Fruit fly (Drosophila melanogaster) whole organism, embryonic: Measurements from ENCODE around the gene Idi.

ENCODE experiments used
- Ada2b ChIP-seq: fragments of 200-800 bp; sonication (Bioruptor generic); IDR thresholded peaks from 2 replicates; pipeline ENCODE4 v1.3.6; 2022; ENCODE audit warnings: missing biosample characterization, missing genetic modification characterization
- Awh ChIP-seq: fragments of 200-800 bp; sonication (Bioruptor generic); IDR thresholded peaks from 2 replicates; pipeline ENCODE4, ENCODE4 v1.3.6; 2022; ENCODE audit warnings: missing biosample characterization, missing genetic modification characterization
- B-H2 ChIP-seq: fragments of 200-800 bp; sonication (Bioruptor generic); optimal IDR thresholded peaks from 2 replicates; lab custom pipeline; 2018; ENCODE audit warnings: missing biosample characterization, mild to moderate bottlenecking, missing genetic modification characterization
- Bdp1 ChIP-seq: fragments of 200-800 bp; sonication (Bioruptor generic); optimal IDR thresholded peaks from 3 replicates; lab custom pipeline; 2016; ENCODE audit warnings: missing biosample characterization, missing genetic modification characterization
- CG10462 ChIP-seq: fragments of 200-800 bp; sonication (Bioruptor generic); optimal IDR thresholded peaks from 2 replicates; lab custom pipeline; 2016; ENCODE audit warnings: missing biosample characterization, missing genetic modification characterization
- CG10543 ChIP-seq: fragments of 200-800 bp; sonication (Bioruptor generic); optimal IDR thresholded peaks from 3 replicates; lab custom pipeline; 2017; ENCODE audit warnings: missing biosample characterization, mild to moderate bottlenecking, missing genetic modification characterization, moderate library complexity
- CG11696 ChIP-seq: fragments of 200-800 bp; sonication (Bioruptor generic); IDR thresholded peaks from 2 replicates; pipeline ENCODE4 v1.3.6; 2022; ENCODE audit warnings: missing biosample characterization, missing genetic modification characterization
- CG12104 ChIP-seq: fragments of 200-800 bp; sonication (Bioruptor generic); optimal IDR thresholded peaks from 3 replicates; lab custom pipeline; 2016; ENCODE audit warnings: missing biosample characterization, missing genetic modification characterization
- CG17328 ChIP-seq: fragments of 200-800 bp; sonication (Bioruptor generic); IDR thresholded peaks from 2 replicates; pipeline ENCODE4 v1.3.6; 2022; ENCODE audit warnings: missing biosample characterization, missing genetic modification characterization
- CG18011 ChIP-seq: fragments of 200-800 bp; sonication (Bioruptor generic); optimal IDR thresholded peaks from 2 replicates; lab custom pipeline; 2017; ENCODE audit warnings: missing biosample characterization, missing genetic modification characterization, mild to moderate bottlenecking, moderate library complexity, missing genotype
- CG31388 ChIP-seq: fragments of 200-800 bp; sonication (Bioruptor generic); optimal IDR thresholded peaks from 2 replicates; lab custom pipeline; 2016; ENCODE audit warnings: missing biosample characterization, missing genetic modification characterization
- CG33557 ChIP-seq: fragments of 200-800 bp; sonication (Bioruptor generic); optimal IDR thresholded peaks from 2 replicates; lab custom pipeline; 2019; ENCODE audit warnings: missing biosample characterization, mild to moderate bottlenecking, missing genetic modification characterization, moderate library complexity
- CG5245 ChIP-seq: fragments of 200-800 bp; sonication (Bioruptor generic); optimal IDR thresholded peaks from 3 replicates; lab custom pipeline; 2016; ENCODE audit warnings: missing biosample characterization, missing genetic modification characterization
- CG8765 ChIP-seq: fragments of 200-800 bp; sonication (Bioruptor generic); IDR thresholded peaks from 2 replicates; pipeline ENCODE4 v1.3.6; 2022; ENCODE audit warnings: missing biosample characterization, missing genetic modification characterization
- CG8924 ChIP-seq: fragments of 200-800 bp; optimal IDR thresholded peaks from 3 replicates; lab custom pipeline; 2019; ENCODE audit warnings: missing biosample characterization, mild to moderate bottlenecking, missing genetic modification characterization, moderate library complexity
- CkIIα-i1 ChIP-seq: fragments of 200-800 bp; sonication (Bioruptor generic); IDR thresholded peaks from 2 replicates; pipeline ENCODE4 v1.3.6; 2022; ENCODE audit warnings: missing biosample characterization, missing genetic modification characterization
- Dip3 ChIP-seq: fragments of 200-800 bp; sonication (Bioruptor generic); optimal IDR thresholded peaks from 3 replicates; lab custom pipeline; 2016; ENCODE audit warnings: missing biosample characterization, missing genetic modification characterization
- Dll ChIP-seq: fragments of 200-800 bp; sonication (Bioruptor generic); IDR thresholded peaks from 4 replicates; pipeline ENCODE4 v1.3.6; 2022; ENCODE audit warnings: missing biosample characterization, missing genetic modification characterization; ENCODE audit not compliant: partially characterized antibody
- Dref ChIP-seq: fragments of 200-800 bp; sonication (Bioruptor generic); IDR thresholded peaks from 2 replicates; pipeline ENCODE4 v1.3.6; 2022; ENCODE audit warnings: missing biosample characterization, missing genetic modification characterization
- ERR ChIP-seq: fragments of 200-800 bp; sonication (Bioruptor generic); optimal IDR thresholded peaks from 2 replicates; lab custom pipeline; 2016; ENCODE audit warnings: missing biosample characterization, missing genetic modification characterization
- Elba2 ChIP-seq: fragments of 200-800 bp; sonication (Bioruptor generic); optimal IDR thresholded peaks from 3 replicates; lab custom pipeline; 2016; ENCODE audit warnings: missing biosample characterization, missing genetic modification characterization
- Fer2 ChIP-seq: fragments of 200-800 bp; sonication (Bioruptor generic); optimal IDR thresholded peaks from 2 replicates; lab custom pipeline; 2018; ENCODE audit warnings: missing biosample characterization, mild to moderate bottlenecking, missing genetic modification characterization, moderate library complexity
- Fer3 ChIP-seq: fragments of 200-800 bp; sonication (Bioruptor generic); optimal IDR thresholded peaks from 2 replicates; lab custom pipeline; 2018; ENCODE audit warnings: missing biosample characterization, mild to moderate bottlenecking, missing genetic modification characterization, moderate library complexity
- HLH4C ChIP-seq: fragments of 200-800 bp; sonication (Bioruptor generic); IDR thresholded peaks from 3 replicates; pipeline ENCODE4 v1.3.6; 2022; ENCODE audit warnings: missing biosample characterization, missing genetic modification characterization; ENCODE audit not compliant: partially characterized antibody
- HLH54F ChIP-seq: fragments of 200-800 bp; sonication (Bioruptor generic); optimal IDR thresholded peaks from 3 replicates; lab custom pipeline; 2016; ENCODE audit warnings: missing biosample characterization, missing genetic modification characterization
- Rfx ChIP-seq: fragments of 200-800 bp; sonication (Bioruptor generic); IDR thresholded peaks from 2 replicates; pipeline ENCODE4 v1.3.6; 2022; ENCODE audit warnings: missing biosample characterization, missing genetic modification characterization
- Ssrp ChIP-seq: fragments of 200-800 bp; sonication (Bioruptor generic); optimal IDR thresholded peaks from 2 replicates; lab custom pipeline; 2018; ENCODE audit warnings: missing biosample characterization, mild to moderate bottlenecking, missing genetic modification characterization, moderate library complexity
- Taf1 ChIP-seq: fragments of 200-800 bp; sonication (Bioruptor generic); IDR thresholded peaks from 2 replicates; pipeline ENCODE4 v1.3.6; 2022; ENCODE audit warnings: missing biosample characterization, missing genetic modification characterization
- ase ChIP-seq: fragments of 200-800 bp; sonication (Bioruptor generic); IDR thresholded peaks from 3 replicates; pipeline ENCODE4 v1.3.6; 2022; ENCODE audit warnings: missing biosample characterization, missing genetic modification characterization
- bab2 ChIP-seq: fragments of 200-800 bp; sonication (Bioruptor generic); optimal IDR thresholded peaks from 2 replicates; lab custom pipeline; 2016; ENCODE audit warnings: missing biosample characterization, missing genetic modification characterization
- bbx ChIP-seq: fragments of 200-800 bp; sonication (Bioruptor generic); IDR thresholded peaks from 2 replicates; pipeline ENCODE4 v1.3.6; 2022; ENCODE audit warnings: missing biosample characterization, missing genetic modification characterization; ENCODE audit not compliant: partially characterized antibody
- chm ChIP-seq: fragments of 200-800 bp; sonication (Bioruptor generic); IDR thresholded peaks from 2 replicates; pipeline ENCODE4 v1.3.6; 2022; ENCODE audit warnings: missing biosample characterization, missing genetic modification characterization
- ci ChIP-seq: fragments of 200-800 bp; sonication (Bioruptor generic); IDR thresholded peaks from 3 replicates; pipeline ENCODE4 v1.3.6; 2022; ENCODE audit warnings: missing biosample characterization, missing genetic modification characterization
- da ChIP-seq: fragments of 200-800 bp; sonication (Bioruptor generic); optimal IDR thresholded peaks from 2 replicates; lab custom pipeline; 2016; ENCODE audit warnings: missing biosample characterization, missing genetic modification characterization
- disco-r ChIP-seq: fragments of 200-800 bp; sonication (Bioruptor generic); optimal IDR thresholded peaks from 2 replicates; lab custom pipeline; 2016; ENCODE audit warnings: missing biosample characterization, missing genetic modification characterization
- ewg ChIP-seq: fragments of 200-800 bp; sonication (Bioruptor generic); optimal IDR thresholded peaks from 3 replicates; lab custom pipeline; 2017; ENCODE audit warnings: mild to moderate bottlenecking, missing biosample characterization, missing genetic modification reagents, missing genetic modification characterization
- fd64A ChIP-seq: fragments of 200-800 bp; sonication (Bioruptor generic); optimal IDR thresholded peaks from 3 replicates; lab custom pipeline; 2018; ENCODE audit warnings: missing biosample characterization, mild to moderate bottlenecking, missing genetic modification characterization
- ftz-f1 ChIP-seq: fragments of 200-800 bp; sonication (Bioruptor generic); optimal IDR thresholded peaks from 2 replicates; lab custom pipeline; 2016; ENCODE audit warnings: missing biosample characterization, missing genetic modification characterization
- gsb ChIP-seq: fragments of 200-800 bp; sonication (Bioruptor generic); IDR thresholded peaks from 2 replicates; pipeline ENCODE4 v1.3.6; 2022; ENCODE audit warnings: missing biosample characterization, missing genetic modification characterization
- knrl ChIP-seq: fragments of 200-800 bp; sonication (Bioruptor generic); IDR thresholded peaks from 3 replicates; pipeline ENCODE4 v1.3.6; 2022; ENCODE audit warnings: missing biosample characterization, missing genetic modification characterization; ENCODE audit not compliant: partially characterized antibody
- lov ChIP-seq, 2 experiments: fragments of 200-800 bp in 1 of 2; fragments of >200 bp in 1 of 2; sonication (Bioruptor generic) in 1 of 2; IDR thresholded peaks in 1 of 2; optimal IDR thresholded peaks in 1 of 2; 2 replicates in 1 of 2; 3 replicates in 1 of 2; pipeline versions ENCODE4 v1.3.6 to Lab custom; 2017 to 2022; ENCODE audit warnings: missing biosample characterization in 1 of 2, missing genetic modification characterization in 1 of 2
- prd ChIP-seq, 3 experiments: fragments of >200 bp in 2 of 3; fragments of 200-800 bp in 1 of 3; sonication (Bioruptor generic) in 1 of 3; optimal IDR thresholded peaks in 2 of 3; IDR thresholded peaks in 1 of 3; 2 replicates in 2 of 3; 3 replicates in 1 of 3; pipeline versions ENCODE4 v1.3.6 to Lab custom; 2017 to 2022; ENCODE audit warnings: missing biosample characterization in 1 of 3, missing genetic modification characterization in 1 of 3
- pros ChIP-seq: fragments of 200-800 bp; sonication (Bioruptor generic); optimal IDR thresholded peaks from 3 replicates; lab custom pipeline; 2019; ENCODE audit warnings: missing biosample characterization, mild to moderate bottlenecking, missing genetic modification characterization, moderate library complexity
- scrt ChIP-seq: fragments of 200-800 bp; sonication (Bioruptor generic); optimal IDR thresholded peaks from 2 replicates; lab custom pipeline; 2018; ENCODE audit warnings: missing biosample characterization, mild to moderate bottlenecking, missing genetic modification characterization, moderate library complexity
- shn ChIP-seq: fragments of 200-800 bp; sonication (Bioruptor generic); optimal IDR thresholded peaks from 3 replicates; lab custom pipeline; 2016; ENCODE audit warnings: missing biosample characterization, missing genetic modification characterization
- sqz ChIP-seq: fragments of 200-800 bp; sonication (Bioruptor generic); optimal IDR thresholded peaks from 3 replicates; lab custom pipeline; 2018; ENCODE audit warnings: missing biosample characterization, mild to moderate bottlenecking, missing genetic modification characterization
- sr ChIP-seq: fragments of 200-800 bp; sonication (Bioruptor generic); IDR thresholded peaks from 3 replicates; pipeline ENCODE4 v1.3.6; 2022; ENCODE audit warnings: missing biosample characterization, missing genetic modification characterization
- unpg ChIP-seq: fragments of 200-800 bp; sonication (Bioruptor generic); optimal IDR thresholded peaks from 3 replicates; lab custom pipeline; 2018; ENCODE audit warnings: missing biosample characterization, mild to moderate bottlenecking, missing genetic modification characterization, moderate library complexity
- vfl ChIP-seq: fragments of 200-800 bp; sonication (Bioruptor generic); optimal IDR thresholded peaks from 2 replicates; lab custom pipeline; 2016; ENCODE audit warnings: missing biosample characterization, missing genetic modification characterization
- zen2 ChIP-seq: fragments of 200-800 bp; sonication (Bioruptor generic); IDR thresholded peaks from 3 replicates; pipeline ENCODE4 v1.3.6; 2022; ENCODE audit warnings: missing biosample characterization, missing genetic modification characterization; ENCODE audit not compliant: partially characterized antibody

The Idi gene

DNA sequence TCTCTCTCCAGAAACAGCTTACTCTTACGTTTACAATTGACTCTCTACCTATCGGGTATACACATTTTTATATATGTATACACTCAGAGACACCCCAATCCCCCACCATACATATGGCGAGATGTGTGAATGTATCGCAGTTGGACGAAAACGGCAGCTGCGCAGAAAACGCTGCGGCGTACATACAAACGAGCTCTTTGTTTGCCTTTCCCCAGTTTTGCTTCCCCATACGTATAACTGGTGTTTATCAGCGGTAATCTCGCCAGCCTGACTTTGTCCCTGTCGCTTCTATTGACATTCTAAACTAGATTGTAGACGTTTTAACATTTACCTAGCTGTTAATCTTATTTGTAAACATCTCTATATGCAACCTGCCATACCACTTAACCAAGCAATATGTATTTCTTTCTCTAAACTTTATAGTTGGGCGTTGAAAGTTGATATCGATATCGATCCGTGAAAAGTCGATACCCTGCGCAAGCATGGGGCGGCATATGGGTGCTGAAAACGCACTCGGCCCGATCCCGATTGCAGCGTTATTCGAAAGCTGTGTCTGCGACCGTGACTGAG is 27.5 kb downstream of the Idi start (continued):
- no peak for TF ChIP-seq gsb
- no peak for TF ChIP-seq chm (GFP tag; lab: Robert Waterston, UW)
- peak; percentile 81 for TF ChIP-seq sqz
- TF ChIP-seq CG5245, result no peak
- peak; percentile 75 for TF ChIP-seq bab2 (GFP tag; lab: Kevin White, UChicago)
- peak; percentile 96 for TF ChIP-seq CG10543 (GFP tag; lab: Kevin White, UChicago)
- TF ChIP-seq Dll (GFP tag; lab: Robert Waterston, UW), result no peak
- TF ChIP-seq CG12104 (GFP tag; lab: Kevin White, UChicago), result peak; percentile 78
- TF ChIP-seq Fer2 (tag; lab: Kevin White, UChicago), result peak; percentile 24
- TF ChIP-seq bbx (GFP tag; lab: Robert Waterston, UW), result no peak
- TF ChIP-seq CG11696, result no peak
- TF ChIP-seq CG8765 (GFP tag; lab: Robert Waterston, UW), result no peak
- TF ChIP-seq B-H2, result peak; percentile 89
- peak; percentile 32 for TF ChIP-seq pros (GFP tag; lab: Kevin White, UChicago)
- no peak for TF ChIP-seq lov (optimal IDR thresholded peaks at IDR 0.05; lab: Kevin White, UChicago)
- TF ChIP-seq lov (GFP tag; IDR thresholded peaks at IDR 0.05; lab: Robert Waterston, UW), result no peak
- no peak for TF ChIP-seq zen2 (GFP tag; lab: Robert Waterston, UW)
- TF ChIP-seq Rfx, result no peak
- TF ChIP-seq Awh (GFP tag; lab: Robert Waterston, UW), result no peak
- TF ChIP-seq ewg (GFP tag; lab: Kevin White, UChicago), result peak; percentile 78
- TF ChIP-seq disco-r, result peak; percentile 71
- TF ChIP-seq CG31388 (GFP tag; lab: Kevin White, UChicago), result no peak
- peak; percentile 9 for TF ChIP-seq Ssrp
- TF ChIP-seq unpg (GFP tag; lab: Kevin White, UChicago), result peak; percentile 51
- peak; percentile 65 for TF ChIP-seq scrt (GFP tag; lab: Kevin White, UChicago)
- no peak for TF ChIP-seq prd (optimal IDR thresholded peaks at IDR 0.05; lab: Kevin White, UChicago)
- TF ChIP-seq prd (GFP tag; IDR thresholded peaks at IDR 0.05; lab: Robert Waterston, UW), result no peak
- TF ChIP-seq Elba2, result no peak
- no peak for TF ChIP-seq HLH4C (GFP tag; lab: Robert Waterston, UW)
- no peak for TF ChIP-seq HLH54F (GFP tag; lab: Kevin White, UChicago)
- TF ChIP-seq da, result peak; percentile 57
- TF ChIP-seq CG33557 (GFP tag; lab: Kevin White, UChicago), result peak; percentile 64
- TF ChIP-seq CkIIα-i1 (GFP tag; lab: Robert Waterston, UW), result no peak
- TF ChIP-seq sr (GFP tag; lab: Robert Waterston, UW), result no peak
- TF ChIP-seq Ada2b, result no peak
- peak; percentile 91 for TF ChIP-seq fd64A (GFP tag; lab: Kevin White, UChicago)
- TF ChIP-seq vfl (GFP tag; lab: Kevin White, UChicago), result no peak
- TF ChIP-seq ci, result no peak
- TF ChIP-seq CG17328 (GFP tag; lab: Robert Waterston, UW), result no peak
- peak; percentile 71 for TF ChIP-seq ERR (GFP tag; lab: Kevin White, UChicago)
- TF ChIP-seq Dref (GFP tag; lab: Robert Waterston, UW), result no peak
- peak; percentile 72 for TF ChIP-seq CG18011 (GFP tag; lab: Kevin White, UChicago)
- TF ChIP-seq CG8924, result peak; percentile 68
- no peak for TF ChIP-seq Dip3
- no peak for TF ChIP-seq Taf1 (GFP tag; lab: Robert Waterston, UW)
- peak; percentile 64 for TF ChIP-seq Fer3 (tag; lab: Kevin White, UChicago)
- no peak for TF ChIP-seq ase (GFP tag; lab: Robert Waterston, UW)
- TF ChIP-seq shn (GFP tag; lab: Kevin White, UChicago), result peak; percentile 10
- peak; percentile 27 for TF ChIP-seq ftz-f1 (GFP tag; lab: Kevin White, UChicago)
- peak; percentile 34 for TF ChIP-seq CG10462 (GFP tag; lab: Kevin White, UChicago)
- peak; percentile 58 for TF ChIP-seq Bdp1 (GFP tag; lab: Kevin White, UChicago)
- no peak for TF ChIP-seq knrl (GFP tag; lab: Robert Waterston, UW)
